Worm (Caenorhabditis elegans): ENCODE measurements around the gene ard-1.
"Not testable (repeated sequence)": the region's sequence is repeated elsewhere in the genome, so short reads cannot be mapped to it uniquely, and the experiment has no call there.

DNA sequence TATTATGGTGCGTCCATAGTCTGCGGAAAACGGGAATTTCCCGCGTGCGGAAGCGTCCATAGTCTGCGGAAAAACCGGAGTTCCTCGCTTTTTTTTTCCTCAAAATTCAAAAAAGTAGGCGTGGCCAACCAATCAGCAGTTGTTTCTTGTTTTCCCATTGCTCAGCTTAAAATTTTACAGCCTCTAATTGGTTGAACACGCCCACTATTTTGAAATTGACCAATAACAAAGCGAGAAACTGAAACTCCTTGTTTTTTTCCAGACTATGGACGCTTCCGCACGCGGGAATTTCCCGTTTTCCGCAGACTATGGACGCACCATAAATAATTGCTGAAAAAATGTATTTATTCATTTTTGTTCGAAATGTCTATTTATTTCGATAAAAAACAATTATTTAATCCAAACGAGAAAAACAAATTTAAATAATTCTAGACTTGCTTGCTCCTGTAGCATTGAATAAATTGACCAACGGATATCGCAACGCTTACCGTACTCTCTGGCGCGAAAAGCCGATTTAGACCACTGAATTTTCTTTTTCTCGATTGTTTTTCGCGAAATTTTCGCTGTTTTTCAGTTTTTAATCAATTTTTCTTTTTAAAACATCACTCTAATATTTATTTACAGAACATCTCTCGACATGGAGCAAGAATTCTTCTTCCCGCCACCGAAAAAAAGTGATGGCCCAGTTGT, 23.5 kb downstream of the ard-1 start, which contains the start of gene C08F8.3:
- TF ChIP-seq tab-1 (GFP tag; IDR thresholded peaks at IDR 0.05); flt-1 (GFP tag; IDR thresholded peaks at IDR 0.05); med-1 (GFP tag; optimal IDR thresholded peaks at IDR 0.05; ENCODE audit: insufficient read depth): not testable (repeated sequence)

All from whole organism, midembryonic.